Worm (Caenorhabditis elegans) whole organism, young adult: Measurements from ENCODE around the gene F44E5.1.
"Not testable (repeated sequence)": the region's sequence is repeated elsewhere in the genome, so short reads cannot be mapped to it uniquely, and the experiment has no call there.

Experiments used
- B0019.2 ChIP-seq: fragments of 200-800 bp; sonication (Bioruptor generic); conservative IDR thresholded peaks from 2 replicates; pipeline ENCODE4 v1.3.6; 2022; ENCODE audit warnings: missing genetic modification reagents, missing genetic modification characterization, missing compliant biosample characterization
- B0035.1 ChIP-seq: sonication (generic microtip); optimal IDR thresholded peaks from 2 replicates; lab custom pipeline; 2016; ENCODE audit warnings: missing genetic modification characterization, mild to moderate bottlenecking, missing compliant biosample characterization, missing genotype, missing genetic modification reagents
- B0261.1 ChIP-seq: sonication (generic microtip); optimal IDR thresholded peaks from 2 replicates; lab custom pipeline; 2016; ENCODE audit warnings: mild to moderate bottlenecking, missing genetic modification characterization, moderate library complexity, missing compliant biosample characterization
- B0336.3 ChIP-seq: fragments of 200-800 bp; sonication (Bioruptor generic); IDR thresholded peaks from 2 replicates; pipeline ENCODE4 v1.3.6; 2022; ENCODE audit warnings: missing genetic modification characterization, missing compliant biosample characterization
- C06A6.2 ChIP-seq: fragments of 200-800 bp; sonication (Bioruptor generic); conservative IDR thresholded peaks from 2 replicates; pipeline ENCODE4 v1.3.6; 2022; ENCODE audit warnings: missing genetic modification characterization, missing compliant biosample characterization
- C17E4.6 ChIP-seq: fragments of 200-800 bp; sonication (Bioruptor generic); IDR thresholded peaks from 2 replicates; pipeline ENCODE4 v1.3.6; 2022; ENCODE audit warnings: missing genetic modification reagents, missing genetic modification characterization, missing compliant biosample characterization
- D2030.7 ChIP-seq: fragments of 200-800 bp; sonication (Bioruptor generic); IDR thresholded peaks from 2 replicates; pipeline ENCODE4 v1.3.6; 2022; ENCODE audit warnings: missing genetic modification reagents, missing genetic modification characterization, missing compliant biosample characterization
- F33H1.4 ChIP-seq: fragments of 200-800 bp; sonication (Bioruptor generic); IDR thresholded peaks from 2 replicates; pipeline ENCODE4 v1.3.6; 2022; ENCODE audit warnings: missing genetic modification reagents, missing genetic modification characterization, missing compliant biosample characterization
- F52B5.7 ChIP-seq: sonication (generic microtip); optimal IDR thresholded peaks from 2 replicates; lab custom pipeline; 2016; ENCODE audit warnings: mild to moderate bottlenecking, missing genetic modification characterization, missing compliant biosample characterization
- K12H6.12 ChIP-seq: fragments of 200-800 bp; sonication (Bioruptor generic); optimal IDR thresholded peaks from 2 replicates; lab custom pipeline; 2018; ENCODE audit warnings: mild to moderate bottlenecking, missing genetic modification characterization, missing compliant biosample characterization
- T07F8.4 ChIP-seq: sonication (generic microtip); optimal IDR thresholded peaks from 2 replicates; lab custom pipeline; 2016; ENCODE audit warnings: mild to moderate bottlenecking, missing genetic modification characterization, moderate library complexity, missing compliant biosample characterization
- T26A5.8 ChIP-seq: sonication (generic microtip); optimal IDR thresholded peaks from 2 replicates; lab custom pipeline; 2016; ENCODE audit warnings: missing genetic modification characterization, missing compliant biosample characterization
- Y56A3A.18 ChIP-seq: fragments of 200-800 bp; sonication (Bioruptor generic); IDR thresholded peaks from 2 replicates; pipeline ENCODE4 v1.3.6; 2022; ENCODE audit warnings: missing genetic modification reagents, missing genetic modification characterization, missing compliant biosample characterization
- Y67H2A.10 ChIP-seq: fragments of 200-800 bp; sonication (Bioruptor generic); conservative IDR thresholded peaks from 2 replicates; pipeline ENCODE4 v1.3.6; 2022; ENCODE audit warnings: missing genetic modification reagents, missing genetic modification characterization, missing compliant biosample characterization
- Y95B8A.8 ChIP-seq: fragments of 200-800 bp; sonication (Bioruptor generic); IDR thresholded peaks from 2 replicates; pipeline ENCODE4 v1.3.6; 2022; ENCODE audit warnings: missing genetic modification reagents, missing genetic modification characterization, missing compliant biosample characterization
- ZK185.1 ChIP-seq: sonication (generic microtip); optimal IDR thresholded peaks from 2 replicates; lab custom pipeline; 2016; ENCODE audit warnings: mild to moderate bottlenecking, missing genetic modification characterization, missing compliant biosample characterization; ENCODE audit not compliant: poor library complexity, severe bottlenecking
- aptf-2 ChIP-seq: fragments of 200-800 bp; sonication (Bioruptor generic); conservative IDR thresholded peaks from 2 replicates; pipeline ENCODE4 v1.3.6; 2022; ENCODE audit warnings: missing genetic modification reagents, missing genetic modification characterization, missing compliant biosample characterization
- aptf-3 ChIP-seq: fragments of 200-800 bp; sonication (Bioruptor generic); IDR thresholded peaks from 2 replicates; pipeline ENCODE4 v1.3.6; 2022; ENCODE audit warnings: missing genetic modification characterization, missing compliant biosample characterization
- atf-7 ChIP-seq: sonication (generic microtip); optimal IDR thresholded peaks from 2 replicates; lab custom pipeline; 2017; ENCODE audit warnings: mild to moderate bottlenecking, missing genetic modification characterization, missing compliant biosample characterization
- attf-3 ChIP-seq: fragments of 200-800 bp; sonication (Bioruptor generic); conservative IDR thresholded peaks from 2 replicates; pipeline ENCODE4 v1.3.6; 2022; ENCODE audit warnings: missing genetic modification reagents, missing genetic modification characterization, missing compliant biosample characterization
- attf-5 ChIP-seq: fragments of 200-800 bp; sonication (Bioruptor generic); optimal IDR thresholded peaks from 2 replicates; lab custom pipeline; 2018; ENCODE audit warnings: mild to moderate bottlenecking, missing genetic modification characterization, missing compliant biosample characterization
- attf-6 ChIP-seq: fragments of 200-800 bp; sonication (Bioruptor generic); IDR thresholded peaks from 2 replicates; pipeline ENCODE4 v1.3.6; 2022; ENCODE audit warnings: missing genetic modification reagents, missing genetic modification characterization, missing compliant biosample characterization
- bed-2 ChIP-seq: fragments of 200-800 bp; sonication (Bioruptor generic); IDR thresholded peaks from 2 replicates; pipeline ENCODE4 v1.3.6; 2022; ENCODE audit warnings: missing genetic modification reagents, missing genetic modification characterization, missing compliant biosample characterization
- cebp-1 ChIP-seq, 2 experiments: fragments of 200-800 bp in 1 of 2; sonication (Bioruptor generic) in 1 of 2; sonication (generic microtip) in 1 of 2; IDR thresholded peaks in 1 of 2; optimal IDR thresholded peaks in 1 of 2; 2 replicates each; pipeline versions ENCODE4 v1.3.6 to Lab custom; 2017 to 2022; ENCODE audit warnings: missing compliant biosample characterization in 2 of 2, missing genetic modification characterization in 2 of 2, mild to moderate bottlenecking in 1 of 2, missing genetic modification reagents in 1 of 2, moderate library complexity in 1 of 2
- ceh-40 ChIP-seq: fragments of 200-800 bp; sonication (Bioruptor generic); IDR thresholded peaks from 2 replicates; pipeline ENCODE4 v1.3.6; 2022; ENCODE audit warnings: missing genetic modification characterization, missing compliant biosample characterization
- ceh-79 ChIP-seq: sonication (generic microtip); optimal IDR thresholded peaks from 2 replicates; lab custom pipeline; 2017; ENCODE audit warnings: mild to moderate bottlenecking, missing genetic modification characterization, missing compliant biosample characterization
- dox-1 ChIP-seq: fragments of 200-800 bp; sonication (Bioruptor generic); IDR thresholded peaks from 2 replicates; pipeline ENCODE4 v1.3.6; 2022; ENCODE audit warnings: missing genetic modification reagents, missing genetic modification characterization, missing compliant biosample characterization
- dpff-1 ChIP-seq: sonication (generic microtip); optimal IDR thresholded peaks from 2 replicates; lab custom pipeline; 2017; ENCODE audit warnings: mild to moderate bottlenecking, missing genetic modification characterization, missing compliant biosample characterization
- egl-18 ChIP-seq: fragments of 200-800 bp; sonication (Bioruptor generic); IDR thresholded peaks from 2 replicates; pipeline ENCODE4 v1.3.6; 2022; ENCODE audit warnings: missing genetic modification reagents, missing genetic modification characterization, missing compliant biosample characterization
- egl-44 ChIP-seq: fragments of 200-800 bp; sonication (Bioruptor generic); IDR thresholded peaks from 2 replicates; pipeline ENCODE4 v1.3.6; 2022; ENCODE audit warnings: missing genetic modification reagents, missing genetic modification characterization, missing compliant biosample characterization
- egrh-3 ChIP-seq: fragments of 200-800 bp; sonication (Bioruptor generic); IDR thresholded peaks from 2 replicates; pipeline ENCODE4 v1.3.6; 2022; ENCODE audit warnings: missing genetic modification reagents, missing genetic modification characterization, missing compliant biosample characterization
- ekl-4 ChIP-seq: fragments of 200-800 bp; sonication (Bioruptor generic); IDR thresholded peaks from 2 replicates; pipeline ENCODE4 v1.3.6; 2022; ENCODE audit warnings: missing genetic modification reagents, missing genetic modification characterization, missing compliant biosample characterization
- fkh-3 ChIP-seq: sonication (generic microtip); optimal IDR thresholded peaks from 2 replicates; lab custom pipeline; 2016; ENCODE audit warnings: mild to moderate bottlenecking, missing genetic modification characterization, missing compliant biosample characterization
- hmg-1.2 ChIP-seq: fragments of 200-800 bp; sonication (Bioruptor generic); IDR thresholded peaks from 2 replicates; pipeline ENCODE4 v1.3.6; 2022; ENCODE audit warnings: missing genetic modification reagents, missing genetic modification characterization, missing compliant biosample characterization
- lag-1 ChIP-seq: fragments of 200-800 bp; sonication (Bioruptor generic); IDR thresholded peaks from 2 replicates; pipeline ENCODE4 v1.3.6; 2022; ENCODE audit warnings: missing genetic modification reagents, missing genetic modification characterization, missing compliant biosample characterization
- let-607 ChIP-seq, 2 experiments: fragments of 200-800 bp in 1 of 2; sonication (Bioruptor generic) in 1 of 2; sonication (generic microtip) in 1 of 2; optimal IDR thresholded peaks; 2 replicates each; lab custom pipeline; 2016 to 2018; ENCODE audit warnings: mild to moderate bottlenecking in 2 of 2, missing compliant biosample characterization in 2 of 2, missing genetic modification characterization in 2 of 2, moderate library complexity in 2 of 2, missing genotype in 1 of 2
- lin-35 ChIP-seq, 3 experiments: fragments of 150-350 bp in 2 of 3; sonication (generic microtip) in 1 of 3; optimal IDR thresholded peaks; 2 replicates each; lab custom pipeline; 2014 to 2018; ENCODE audit warnings: missing biosample characterization in 3 of 3, missing genetic modification characterization in 3 of 3, missing genetic modification reagents in 3 of 3
- madf-10 ChIP-seq: sonication (generic microtip); optimal IDR thresholded peaks from 2 replicates; lab custom pipeline; 2016; ENCODE audit warnings: mild to moderate bottlenecking, missing genetic modification characterization, missing compliant biosample characterization
- madf-3 ChIP-seq: fragments of 200-800 bp; sonication (Bioruptor generic); IDR thresholded peaks from 2 replicates; pipeline ENCODE4 v1.3.6; 2022; ENCODE audit warnings: missing genetic modification reagents, missing genetic modification characterization, missing compliant biosample characterization
- madf-6 ChIP-seq: fragments of 200-800 bp; sonication (Bioruptor generic); IDR thresholded peaks from 2 replicates; pipeline ENCODE4 v1.3.6; 2022; ENCODE audit warnings: missing genetic modification reagents, missing genetic modification characterization, missing compliant biosample characterization
- rcor-1 ChIP-seq: fragments of 200-800 bp; sonication (Bioruptor generic); IDR thresholded peaks from 2 replicates; pipeline ENCODE4 v1.3.6; 2022; ENCODE audit warnings: missing genetic modification reagents, missing genetic modification characterization, missing compliant biosample characterization
- sea-2 ChIP-seq: fragments of 200-800 bp; sonication (Bioruptor generic); IDR thresholded peaks from 2 replicates; pipeline ENCODE4 v1.3.6; 2022; ENCODE audit warnings: missing genetic modification characterization, missing compliant biosample characterization
- snpc-4 ChIP-seq, 5 experiments: fragments of 150-350 bp in 1 of 5; sonication (generic microtip) in 4 of 5; optimal IDR thresholded peaks; 2 replicates each; lab custom pipeline; 2014 to 2018; ENCODE audit warnings: missing genetic modification characterization in 5 of 5, missing biosample characterization in 3 of 5, antibody characterized with exemption in 2 of 5, mild to moderate bottlenecking in 2 of 5, missing compliant biosample characterization in 2 of 5, missing genotype in 2 of 5, moderate library complexity in 2 of 5, missing genetic modification reagents in 1 of 5
- ztf-26 ChIP-seq: sonication (generic microtip); optimal IDR thresholded peaks from 2 replicates; lab custom pipeline; 2017; ENCODE audit warnings: missing genetic modification characterization, missing compliant biosample characterization
- ztf-28 ChIP-seq: fragments of 200-800 bp; sonication (Bioruptor generic); IDR thresholded peaks from 2 replicates; pipeline ENCODE4 v1.3.6; 2022; ENCODE audit warnings: missing genetic modification reagents, missing genetic modification characterization, missing compliant biosample characterization
- ztf-3 ChIP-seq: fragments of 200-800 bp; sonication (Bioruptor generic); optimal IDR thresholded peaks from 2 replicates; lab custom pipeline; 2018; ENCODE audit warnings: mild to moderate bottlenecking, missing genetic modification characterization, missing compliant biosample characterization
- ztf-6 ChIP-seq: fragments of 200-800 bp; sonication (Bioruptor generic); IDR thresholded peaks from 2 replicates; pipeline ENCODE4 v1.3.6; 2022; ENCODE audit warnings: missing genetic modification reagents, missing genetic modification characterization, missing compliant biosample characterization

F44E5.1 gene

ce11 chrII:11759277-11759676 is 15.1 kb downstream of the F44E5.1 start, which contains the start of the genes F44E5.4 and F44E5.5 (continued):
- TF ChIP-seq B0019.2 (GFP tag; lab: Robert Waterston, UW) (peak; percentile 71; the same call in 1 of the 2 replicates), Y67H2A.10 (GFP tag; lab: Robert Waterston, UW) (peak; percentile 99), let-607 (tag; optimal IDR thresholded peaks at IDR 0.05; lab: Kevin White, UChicago) (peak; percentile 88 to 90), ztf-6 (GFP tag; lab: Robert Waterston, UW) (peak; percentile 95), bed-2 (GFP tag; lab: Robert Waterston, UW) (peak; percentile 92), ztf-26 (tag; lab: Kevin White, UChicago) (peak; percentile 97), F33H1.4 (peak; percentile 77), K12H6.12 (tag; lab: Kevin White, UChicago) (peak; percentile 92), B0035.1 (tag; lab: Kevin White, UChicago) (peak; percentile 90), aptf-3 (peak; percentile 100), aptf-2 (GFP tag; lab: Robert Waterston, UW) (peak; percentile 88), madf-6 (GFP tag; lab: Robert Waterston, UW) (peak; percentile 88), sea-2 (GFP tag; lab: Robert Waterston, UW) (peak; percentile 99), Y95B8A.8 (GFP tag; lab: Robert Waterston, UW) (peak; percentile 97), madf-10 (tag; lab: Kevin White, UChicago) (peak; percentile 79), attf-6 (peak; percentile 86), hmg-1.2 (peak; percentile 100), C17E4.6 (GFP tag; lab: Robert Waterston, UW) (peak; percentile 97), F52B5.7 (tag; lab: Kevin White, UChicago) (peak; percentile 98), ZK185.1 (tag; lab: Kevin White, UChicago) (peak; percentile 65), Y56A3A.18 (GFP tag; lab: Robert Waterston, UW) (peak; percentile 99), B0261.1 (tag; lab: Kevin White, UChicago) (peak; percentile 40), T07F8.4 (tag; lab: Kevin White, UChicago) (peak; percentile 55), snpc-4 (tag; optimal IDR thresholded peaks at IDR 0.05; lab: Kevin White, UChicago) (peak in 2 of 4 experiments; percentile 57 to 61), ekl-4 (GFP tag; lab: Robert Waterston, UW) (peak; percentile 99), lag-1 (GFP tag; lab: Robert Waterston, UW) (0 out of 2 replicates have a peak, but pooled peaks have one; percentile 89), attf-3 (peak; percentile 83), B0336.3 (GFP tag; lab: Robert Waterston, UW) (peak; percentile 87), rcor-1 (GFP tag; lab: Robert Waterston, UW) (peak; percentile 92), attf-5 (GFP tag; lab: Kevin White, UChicago) (peak; percentile 46), C06A6.2 (GFP tag; lab: Robert Waterston, UW) (peak; percentile 98), dox-1 (GFP tag; lab: Robert Waterston, UW) (peak; percentile 100), egl-18 (peak; percentile 99), ceh-40 (peak; percentile 95), fkh-3 (tag; lab: Kevin White, UChicago) (peak; percentile 92), lin-35 (GFP tag; optimal IDR thresholded peaks at IDR 0.05; lab: Kevin White, UChicago) (peak in 1 of 3 experiments; percentile 87), atf-7 (peak; percentile 99), egl-44 (GFP tag; lab: Robert Waterston, UW) (peak; percentile 98), cebp-1 (GFP tag; IDR thresholded peaks at IDR 0.05; lab: Robert Waterston, UW) (peak; percentile 89), cebp-1 (tag; optimal IDR thresholded peaks at IDR 0.05; lab: Kevin White, UChicago) (peak; percentile 80), ztf-28 (GFP tag; lab: Robert Waterston, UW) (peak; percentile 79), ceh-79 (tag; lab: Kevin White, UChicago) (peak; percentile 99), D2030.7 (peak; percentile 69), madf-3 (peak; percentile 93), T26A5.8 (tag; lab: Kevin White, UChicago) (peak; percentile 89), dpff-1 (tag; lab: Kevin White, UChicago) (peak; percentile 93), egrh-3 (GFP tag; lab: Robert Waterston, UW) (peak; percentile 93), ztf-3 (GFP tag; lab: Kevin White, UChicago) (peak; percentile 98)
- not testable (repeated sequence) for TF ChIP-seq snpc-4 (GFP tag; optimal IDR thresholded peaks at IDR 0.05; lab: Kevin White, UChicago)
